Fruit fly (Drosophila melanogaster): ENCODE measurements around the gene Apoltp.

Gene Apoltp

DNA sequence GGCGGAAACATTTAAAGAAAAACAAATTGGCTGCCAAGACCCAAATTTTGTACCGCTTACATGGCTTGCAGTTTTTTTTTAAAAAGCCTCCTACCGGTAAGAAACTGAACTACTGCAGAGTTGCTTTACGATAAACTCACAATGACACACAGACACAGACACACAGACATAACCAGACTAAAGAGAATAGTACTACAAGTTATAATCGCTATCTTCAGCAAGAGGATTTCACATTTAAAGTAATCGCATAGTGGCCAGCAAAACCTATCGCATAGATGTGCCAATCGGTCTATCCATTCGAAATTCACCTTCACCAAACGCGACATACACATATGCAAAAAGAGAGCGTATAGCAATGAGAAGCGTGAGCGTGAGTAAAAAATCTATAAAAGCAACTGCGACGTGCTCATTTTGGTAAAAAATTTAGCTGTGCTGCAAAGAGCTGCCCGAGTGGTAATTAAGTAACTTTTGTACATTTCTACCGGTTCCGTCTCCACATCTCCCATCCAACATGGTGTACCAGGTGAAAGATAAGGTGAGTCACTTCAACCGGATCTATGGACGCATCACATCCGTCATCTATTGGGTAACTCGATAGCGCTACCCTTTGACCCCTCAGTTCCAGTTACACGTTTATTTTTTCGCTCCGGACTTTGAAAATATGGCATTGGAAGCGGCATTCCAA is 20.8 kb upstream of the Apoltp start, which contains the start of gene Trx2:
Gene Trx2 (plus strand): TSS at position 161 of the 685 bp plus-strand sequence.
- no peak for TF ChIP-seq CG8632 (GFP tag; optimal IDR thresholded peaks at IDR 0.05)
- peak; percentile 27 for TF ChIP-seq esn (GFP tag; optimal IDR thresholded peaks at IDR 0.05)
- TF ChIP-seq CG10631 (GFP tag; optimal IDR thresholded peaks at IDR 0.05) = no peak
- no peak for TF ChIP-seq CG34406 (GFP tag; optimal IDR thresholded peaks at IDR 0.05)
- TF ChIP-seq CG6808 (GFP tag; optimal IDR thresholded peaks at IDR 0.05) = no peak
- peak; percentile 55 for TF ChIP-seq net (GFP tag; optimal IDR thresholded peaks at IDR 0.05)
- TF ChIP-seq CG15336 (GFP tag; IDR thresholded peaks at IDR 0.05) = peak; percentile 61
- peak; percentile 56 for TF ChIP-seq Lpt (GFP tag; optimal IDR thresholded peaks at IDR 0.05)
- TF ChIP-seq eg (GFP tag; IDR thresholded peaks at IDR 0.05) = peak; percentile 50; the same call in 2 of the 3 replicates
- peak; percentile 6 for TF ChIP-seq Eip75B (GFP tag; optimal IDR thresholded peaks at IDR 0.05)
- TF ChIP-seq CG6276 (GFP tag; optimal IDR thresholded peaks at IDR 0.05) = peak; percentile 25
- TF ChIP-seq vri (GFP tag; optimal IDR thresholded peaks at IDR 0.05) = peak; percentile 84
- no peak for TF ChIP-seq Sox15 (GFP tag; optimal IDR thresholded peaks at IDR 0.05)
- TF ChIP-seq dsx (GFP tag; optimal IDR thresholded peaks at IDR 0.05; ENCODE audit: poor library complexity, severe bottlenecking) = peak; percentile 15
- TF ChIP-seq fd85E (GFP tag; optimal IDR thresholded peaks at IDR 0.05) = peak; percentile 27
- TF ChIP-seq CG31627 (GFP tag; optimal IDR thresholded peaks at IDR 0.05) = no peak
- TF ChIP-seq CG11294 (GFP tag; IDR thresholded peaks at IDR 0.05) = peak; percentile 6; the same call in 1 of the 2 replicates
- TF ChIP-seq CG6854 (GFP tag; optimal IDR thresholded peaks at IDR 0.05) = peak; percentile 69
- TF ChIP-seq lz (GFP tag; optimal IDR thresholded peaks at IDR 0.05) = no peak
- TF ChIP-seq ss (GFP tag; optimal IDR thresholded peaks at IDR 0.05) = peak; percentile 50 to 52
- TF ChIP-seq CG3032 (tag; optimal IDR thresholded peaks at IDR 0.05) = no peak
- no peak for TF ChIP-seq Ets21C (GFP tag; optimal IDR thresholded peaks at IDR 0.05)
- TF ChIP-seq CG16779 (tag; optimal IDR thresholded peaks at IDR 0.05) = peak; percentile 73
- TF ChIP-seq topi (GFP tag; optimal IDR thresholded peaks at IDR 0.05) = peak; percentile 21
- no peak for TF ChIP-seq CG11762 (GFP tag; optimal IDR thresholded peaks at IDR 0.05; ENCODE audit: insufficient read depth)
- no peak for TF ChIP-seq CG32006 (GFP tag; optimal IDR thresholded peaks at IDR 0.05)
- TF ChIP-seq OdsH (GFP tag; optimal IDR thresholded peaks at IDR 0.05) = no peak
- TF ChIP-seq dac (GFP tag; optimal IDR thresholded peaks at IDR 0.05) = no peak
- no peak for TF ChIP-seq Ets96B (tag; optimal IDR thresholded peaks at IDR 0.05)
- no peak for TF ChIP-seq Hr39 (GFP tag; optimal IDR thresholded peaks at IDR 0.05)
- TF ChIP-seq CG11902 (GFP tag; optimal IDR thresholded peaks at IDR 0.05) = no peak
- TF ChIP-seq CG8119 (GFP tag; IDR thresholded peaks at IDR 0.05) = no peak; the same call in 2 of the 3 replicates
- no peak for TF ChIP-seq Eip93F (GFP tag; optimal IDR thresholded peaks at IDR 0.05)
- TF ChIP-seq CG7368 (GFP tag; optimal IDR thresholded peaks at IDR 0.05) = peak; percentile 26
- no peak for TF ChIP-seq Hr4 (GFP tag; optimal IDR thresholded peaks at IDR 0.05)
- no peak for TF ChIP-seq spab (GFP tag; optimal IDR thresholded peaks at IDR 0.05)
- TF ChIP-seq Eip78C (GFP tag) = peak; percentile 75
- TF ChIP-seq CG9139 (GFP tag; optimal IDR thresholded peaks at IDR 0.05) = peak; percentile 60
- TF ChIP-seq cyc (GFP tag; optimal IDR thresholded peaks at IDR 0.05) = no peak
- no peak for TF ChIP-seq CG4318 (GFP tag; optimal IDR thresholded peaks at IDR 0.05)
- TF ChIP-seq CG6792 (GFP tag; optimal IDR thresholded peaks at IDR 0.05) = no peak
- peak; percentile 13 for TF ChIP-seq CG10669 (GFP tag; optimal IDR thresholded peaks at IDR 0.05)
- TF ChIP-seq Gug (GFP tag; IDR thresholded peaks at IDR 0.05) = no peak
- TF ChIP-seq Sox102F (GFP tag; optimal IDR thresholded peaks at IDR 0.05) = peak; percentile 54
- TF ChIP-seq CG8319 (GFP tag; optimal IDR thresholded peaks at IDR 0.05) = peak; percentile 19
- TF ChIP-seq Blimp-1 (GFP tag; optimal IDR thresholded peaks at IDR 0.05) = no peak
- peak; percentile 54 for TF ChIP-seq CG1621 (tag; optimal IDR thresholded peaks at IDR 0.05)
- TF ChIP-seq CG3919 (GFP tag; optimal IDR thresholded peaks at IDR 0.05) = peak; percentile 26
- TF ChIP-seq acj6 (GFP tag; optimal IDR thresholded peaks at IDR 0.05) = no peak
- peak; percentile 56; the same call in 1 of the 3 replicates for TF ChIP-seq CG6163 (GFP tag; IDR thresholded peaks at IDR 0.05)
- no peak for TF ChIP-seq Smox (GFP tag; optimal IDR thresholded peaks at IDR 0.05)

Data from whole organism, prepupa.